Fruit fly (Drosophila melanogaster): ENCODE results near the gene RpL34b.

RpL34b gene

dm6 chr3R:9428189-9428699 is 27.2 kb upstream of the RpL34b start (continued):
- peak; percentile 56 for TF ChIP-seq CG1621 (tag; optimal IDR thresholded peaks at IDR 0.05)
- no peak for TF ChIP-seq topi (GFP tag; optimal IDR thresholded peaks at IDR 0.05)
- peak; percentile 24 for TF ChIP-seq net (GFP tag; optimal IDR thresholded peaks at IDR 0.05)
- TF ChIP-seq CG3919 (GFP tag; optimal IDR thresholded peaks at IDR 0.05): peak; percentile 53
- TF ChIP-seq Met (GFP tag; optimal IDR thresholded peaks at IDR 0.05): peak; percentile 7
- no peak for TF ChIP-seq Hr38 (GFP tag; optimal IDR thresholded peaks at IDR 0.05)
- TF ChIP-seq dsx (GFP tag; optimal IDR thresholded peaks at IDR 0.05; ENCODE audit: poor library complexity, severe bottlenecking): peak; percentile 20
- peak in 1 of 2 experiments; percentile 50 for TF ChIP-seq salr (GFP tag; optimal IDR thresholded peaks at IDR 0.05)
- TF ChIP-seq OdsH (GFP tag; optimal IDR thresholded peaks at IDR 0.05): no peak
- TF ChIP-seq Eip93F (GFP tag; optimal IDR thresholded peaks at IDR 0.05): no peak
- TF ChIP-seq CG31627 (GFP tag; optimal IDR thresholded peaks at IDR 0.05): no peak
- TF ChIP-seq eg (GFP tag; IDR thresholded peaks at IDR 0.05): peak; percentile 71; the same call in 2 of the 3 replicates
- peak; percentile 11 for TF ChIP-seq dac (GFP tag; optimal IDR thresholded peaks at IDR 0.05)
- no peak for TF ChIP-seq fd59A (GFP tag; optimal IDR thresholded peaks at IDR 0.05)
- peak; percentile 45 for TF ChIP-seq CG7368 (GFP tag; optimal IDR thresholded peaks at IDR 0.05)
- TF ChIP-seq lz (GFP tag; optimal IDR thresholded peaks at IDR 0.05): no peak
- no peak for TF ChIP-seq CG10631 (GFP tag; optimal IDR thresholded peaks at IDR 0.05)
- peak; percentile 50 for TF ChIP-seq achi (GFP tag; optimal IDR thresholded peaks at IDR 0.05)

- TF ChIP-seq CG7368 (GFP tag; optimal IDR thresholded peaks at IDR 0.05) (no peak), fkh (GFP tag; optimal IDR thresholded peaks at IDR 0.05) (peak; percentile 61)
Observed at dm6 chr3R:9427328-9427727, 26.3 kb upstream of the RpL34b start.

dm6 chr3R:9424061-9424665 is 23.1 kb upstream of the RpL34b start:
- TF ChIP-seq CG8119 (GFP tag; IDR thresholded peaks at IDR 0.05) (0 out of 3 replicates have a peak, but pooled peaks have one; percentile 21), dac (GFP tag; optimal IDR thresholded peaks at IDR 0.05) (no peak)

- no peak for TF ChIP-seq fkh (GFP tag; optimal IDR thresholded peaks at IDR 0.05)
- TF ChIP-seq Eip78C (GFP tag): peak; percentile 54
- TF ChIP-seq ss (GFP tag; optimal IDR thresholded peaks at IDR 0.05): no peak
- TF ChIP-seq vri (GFP tag; optimal IDR thresholded peaks at IDR 0.05): peak; percentile 27
- TF ChIP-seq CG16779 (tag; optimal IDR thresholded peaks at IDR 0.05): peak; percentile 14
- TF ChIP-seq CG6276 (GFP tag; optimal IDR thresholded peaks at IDR 0.05): no peak
- no peak for TF ChIP-seq fd59A (GFP tag; optimal IDR thresholded peaks at IDR 0.05)
Observed at dm6 chr3R:9422338-9422737, 21.3 kb upstream of the RpL34b start.

dm6 chr3R:9420439-9421234 is 19.6 kb upstream of the RpL34b start:
- peak; percentile 8 for TF ChIP-seq CG11902 (GFP tag; optimal IDR thresholded peaks at IDR 0.05)
- no peak for TF ChIP-seq CG1621 (tag; optimal IDR thresholded peaks at IDR 0.05)
- no peak for TF ChIP-seq CG9139 (GFP tag; optimal IDR thresholded peaks at IDR 0.05)
- peak; percentile 56 for TF ChIP-seq OdsH (GFP tag; optimal IDR thresholded peaks at IDR 0.05)
- TF ChIP-seq dsx (GFP tag; optimal IDR thresholded peaks at IDR 0.05; ENCODE audit: poor library complexity, severe bottlenecking): no peak
- TF ChIP-seq eg (GFP tag; IDR thresholded peaks at IDR 0.05): peak; percentile 80; the same call in 2 of the 3 replicates
- peak; percentile 24 for TF ChIP-seq CG31627 (GFP tag; optimal IDR thresholded peaks at IDR 0.05)
- TF ChIP-seq fkh (GFP tag; optimal IDR thresholded peaks at IDR 0.05): no peak
- no peak for TF ChIP-seq CG6854 (GFP tag; optimal IDR thresholded peaks at IDR 0.05)
- TF ChIP-seq Eip78C (GFP tag): peak; percentile 58
- TF ChIP-seq CG16779 (tag; optimal IDR thresholded peaks at IDR 0.05): no peak
- no peak for TF ChIP-seq Sox102F (GFP tag; optimal IDR thresholded peaks at IDR 0.05)
- peak; percentile 68 for TF ChIP-seq Hr4 (GFP tag; optimal IDR thresholded peaks at IDR 0.05)
- peak; percentile 8 for TF ChIP-seq Sox15 (GFP tag; optimal IDR thresholded peaks at IDR 0.05)
- peak; percentile 42 for TF ChIP-seq pdm3 (GFP tag; optimal IDR thresholded peaks at IDR 0.05)
- no peak for TF ChIP-seq fd59A (GFP tag; optimal IDR thresholded peaks at IDR 0.05)
- TF ChIP-seq spab (GFP tag; optimal IDR thresholded peaks at IDR 0.05): no peak
- peak; percentile 28 for TF ChIP-seq acj6 (GFP tag; optimal IDR thresholded peaks at IDR 0.05)
- TF ChIP-seq net (GFP tag; optimal IDR thresholded peaks at IDR 0.05): peak; percentile 46
- no peak for TF ChIP-seq Blimp-1 (GFP tag; optimal IDR thresholded peaks at IDR 0.05)
- TF ChIP-seq CG32006 (GFP tag; optimal IDR thresholded peaks at IDR 0.05): peak; percentile 73
- peak; percentile 66 for TF ChIP-seq CG15336 (GFP tag; IDR thresholded peaks at IDR 0.05)
- TF ChIP-seq CG3919 (GFP tag; optimal IDR thresholded peaks at IDR 0.05): peak; percentile 37
- peak; percentile 6 for TF ChIP-seq Sox14 (GFP tag; optimal IDR thresholded peaks at IDR 0.05)
- TF ChIP-seq Smox (GFP tag; optimal IDR thresholded peaks at IDR 0.05): no peak
- peak; percentile 41 for TF ChIP-seq CG7368 (GFP tag; optimal IDR thresholded peaks at IDR 0.05)
- no peak for TF ChIP-seq Hr38 (GFP tag; optimal IDR thresholded peaks at IDR 0.05)
